Worm (Caenorhabditis elegans) whole organism, midembryonic: ENCODE measurements around the gene bgnt-1.2.

Experiments
- flt-1 ChIP-seq: fragments of 200-800 bp; sonication (Bioruptor generic); IDR thresholded peaks from 2 replicates; pipeline ENCODE4 v1.3.6; 2022; ENCODE audit warnings: missing genetic modification characterization, missing compliant biosample characterization
- ref-1 ChIP-seq: fragments of 200-800 bp; sonication (Bioruptor generic); conservative IDR thresholded peaks from 2 replicates; pipeline ENCODE4 v1.3.6; 2022; ENCODE audit warnings: missing genetic modification reagents, missing genetic modification characterization, missing compliant biosample characterization

- TF ChIP-seq flt-1 (GFP tag; lab: Robert Waterston, UW) (no peak), ref-1 (GFP tag; lab: Robert Waterston, UW) (no peak)
Observed at ce11 chrV:2156830-2157229, 38.4 kb upstream of the bgnt-1.2 start, which contains the start of gene srbc-22.
